Fruit fly (Drosophila melanogaster): ENCODE results near the gene Mst84B.

The Mst84B gene

DNA sequence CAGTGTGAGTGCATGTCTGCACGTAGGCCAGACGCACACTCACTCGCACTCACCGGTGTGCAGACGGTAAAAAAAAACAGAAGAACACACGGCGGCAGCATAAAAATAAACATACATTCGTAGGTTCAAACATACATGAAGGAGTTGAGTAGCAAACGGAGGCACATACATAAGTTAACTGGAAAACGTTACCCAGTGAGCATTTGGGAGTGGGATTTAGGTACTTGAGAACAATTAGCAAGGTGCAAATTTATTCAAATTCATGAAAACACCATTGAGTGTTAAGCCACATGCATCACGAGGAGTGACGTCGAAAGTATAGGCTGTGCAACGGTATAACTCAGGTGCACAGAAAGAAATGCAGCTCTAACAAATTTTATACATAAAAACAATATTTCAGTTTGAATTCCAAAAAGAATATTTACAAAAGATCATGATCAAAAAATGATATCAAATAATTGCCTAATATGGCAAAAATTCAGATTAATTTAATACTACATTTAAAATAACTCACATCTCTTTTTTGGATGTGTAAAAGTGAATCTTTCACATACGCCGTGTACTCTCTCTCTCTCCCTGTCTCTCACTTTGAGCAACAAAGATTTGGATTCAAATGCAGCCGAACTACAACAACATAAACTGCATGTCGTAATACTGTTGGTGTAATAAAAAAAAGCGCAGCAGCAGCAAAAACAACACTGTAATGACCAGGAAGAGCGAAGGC, 46.8 kb downstream of the Mst84B start (continued):
- no peak for TF ChIP-seq CG6689 (GFP tag; IDR thresholded peaks at IDR 0.05)
- peak; percentile 99 for TF ChIP-seq CG33557 (GFP tag; optimal IDR thresholded peaks at IDR 0.05)
- no peak for TF ChIP-seq CG7963 (GFP tag; IDR thresholded peaks at IDR 0.05; ENCODE audit: partially characterized antibody)
- TF ChIP-seq sima (GFP tag; optimal IDR thresholded peaks at IDR 0.05) = peak; percentile 67
- peak; percentile 86 for TF ChIP-seq CG5180 (GFP tag; optimal IDR thresholded peaks at IDR 0.05)
- peak; percentile 88 for TF ChIP-seq en (GFP tag; optimal IDR thresholded peaks at IDR 0.05)
- TF ChIP-seq tna (GFP tag; IDR thresholded peaks at IDR 0.05; ENCODE audit: partially characterized antibody) = no peak
- TF ChIP-seq CG2712 (tag; optimal IDR thresholded peaks at IDR 0.05) = peak; percentile 99
- TF ChIP-seq CG15601 (tag; optimal IDR thresholded peaks at IDR 0.05) = peak; percentile 98
- peak; percentile 91 for TF ChIP-seq Med (GFP tag)
- no peak for TF ChIP-seq H15 (GFP tag; IDR thresholded peaks at IDR 0.05)
- TF ChIP-seq da (GFP tag; optimal IDR thresholded peaks at IDR 0.05) = peak; percentile 64
- TF ChIP-seq al (GFP tag; IDR thresholded peaks at IDR 0.05) = no peak
- TF ChIP-seq CG2129 (GFP tag; IDR thresholded peaks at IDR 0.05; ENCODE audit: partially characterized antibody) = no peak
- TF ChIP-seq Hmr (GFP tag; optimal IDR thresholded peaks at IDR 0.05) = peak; percentile 40
- TF ChIP-seq vnd (GFP tag; IDR thresholded peaks at IDR 0.05; ENCODE audit: partially characterized antibody) = no peak
- no peak for TF ChIP-seq danr (GFP tag; IDR thresholded peaks at IDR 0.05)
- no peak for TF ChIP-seq Lim3 (GFP tag; IDR thresholded peaks at IDR 0.05)
- TF ChIP-seq CG4820 (GFP tag; optimal IDR thresholded peaks at IDR 0.05) = peak; percentile 97
- peak; percentile 91 for TF ChIP-seq bcd (GFP tag; optimal IDR thresholded peaks at IDR 0.05)
- TF ChIP-seq CG11398 (GFP tag; optimal IDR thresholded peaks at IDR 0.05) = peak; percentile 91
- TF ChIP-seq luna (GFP tag; optimal IDR thresholded peaks at IDR 0.05) = no peak
- TF ChIP-seq CG31441 (GFP tag; IDR thresholded peaks at IDR 0.05) = no peak
- no peak for TF ChIP-seq Dip2 (GFP tag; IDR thresholded peaks at IDR 0.05)
- TF ChIP-seq lbe (GFP tag; optimal IDR thresholded peaks at IDR 0.05) = peak; percentile 90
- peak; percentile 90 for TF ChIP-seq CG8944 (GFP tag; optimal IDR thresholded peaks at IDR 0.05)
- no peak for TF ChIP-seq sc (optimal IDR thresholded peaks at IDR 0.05)
- peak; percentile 96 for TF ChIP-seq sc (GFP tag; optimal IDR thresholded peaks at IDR 0.05)
- no peak for TF ChIP-seq dan (GFP tag; IDR thresholded peaks at IDR 0.05)
- peak; percentile 85 for TF ChIP-seq lab (GFP tag; optimal IDR thresholded peaks at IDR 0.05)
- TF ChIP-seq CG32772 (GFP tag; IDR thresholded peaks at IDR 0.05) = no peak
- peak; percentile 92 for TF ChIP-seq CG6813 (GFP tag; optimal IDR thresholded peaks at IDR 0.05)
- peak; percentile 66 for TF ChIP-seq Ets97D (GFP tag; optimal IDR thresholded peaks at IDR 0.05)
- peak; percentile 97 for TF ChIP-seq CG8388 (GFP tag; optimal IDR thresholded peaks at IDR 0.05)
- TF ChIP-seq CG4730 (GFP tag; IDR thresholded peaks at IDR 0.05) = no peak
- TF ChIP-seq chm (GFP tag; IDR thresholded peaks at IDR 0.05) = no peak
- no peak for TF ChIP-seq ken (GFP tag; IDR thresholded peaks at IDR 0.05)
- no peak for TF ChIP-seq Dref (GFP tag; IDR thresholded peaks at IDR 0.05)
- peak; percentile 51 for TF ChIP-seq CG15479 (GFP tag; optimal IDR thresholded peaks at IDR 0.05)
- TF ChIP-seq CG33213 (GFP tag; optimal IDR thresholded peaks at IDR 0.05) = peak; percentile 85
- TF ChIP-seq CG15269 (tag; optimal IDR thresholded peaks at IDR 0.05) = peak; percentile 91
- no peak for TF ChIP-seq schlank (tag; optimal IDR thresholded peaks at IDR 0.05)
- peak; percentile 79 for TF ChIP-seq dm (GFP tag; optimal IDR thresholded peaks at IDR 0.05)
- TF ChIP-seq Ets65A (GFP tag) = peak; percentile 97
- TF ChIP-seq CG10321 (GFP tag; IDR thresholded peaks at IDR 0.05) = no peak
- no peak for TF ChIP-seq Awh (GFP tag; IDR thresholded peaks at IDR 0.05)
- TF ChIP-seq ERR (GFP tag; optimal IDR thresholded peaks at IDR 0.05) = peak; percentile 22
- peak; percentile 83 for TF ChIP-seq Kr (GFP tag; optimal IDR thresholded peaks at IDR 0.05)
- no peak for TF ChIP-seq CG6175 (GFP tag; IDR thresholded peaks at IDR 0.05)
- no peak for TF ChIP-seq lov (optimal IDR thresholded peaks at IDR 0.05)
- TF ChIP-seq lov (GFP tag; IDR thresholded peaks at IDR 0.05) = no peak

Measured in whole organism, embryonic.